Fruit fly (Drosophila melanogaster): ENCODE results near the gene CG13386.

CG13386 gene

DNA sequence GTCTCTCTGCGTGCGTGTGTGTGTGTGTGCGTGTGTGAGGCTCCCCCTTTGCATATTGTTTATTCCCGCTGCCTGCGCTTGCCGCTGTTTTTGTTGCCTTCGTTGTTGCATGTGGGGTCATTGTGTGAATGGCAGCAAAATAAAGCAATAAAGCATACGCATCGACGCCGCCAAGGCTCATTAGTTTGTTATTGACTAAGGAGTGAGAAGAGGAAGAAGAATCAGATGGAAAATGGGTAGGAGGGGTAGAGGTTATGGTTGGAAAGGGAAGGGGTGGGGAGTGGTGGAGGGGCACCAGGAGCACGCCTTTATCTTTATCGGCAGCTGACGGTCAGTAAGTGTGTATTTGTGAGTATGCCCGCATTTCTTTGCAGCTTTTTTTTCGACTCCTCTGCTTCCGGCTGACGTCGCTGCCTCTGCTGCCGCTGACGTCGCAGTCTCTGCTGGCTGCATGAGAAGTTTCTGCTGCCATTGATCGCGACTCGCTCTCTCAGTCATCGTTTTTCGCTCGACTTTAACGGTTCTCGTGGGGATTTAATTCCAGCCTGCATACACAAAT is 20.6 kb downstream of the CG13386 start (continued):
- TF ChIP-seq Gug (GFP tag; IDR thresholded peaks at IDR 0.05) (no peak), topi (GFP tag; optimal IDR thresholded peaks at IDR 0.05) (no peak), Smox (GFP tag; optimal IDR thresholded peaks at IDR 0.05) (no peak), Ets21C (GFP tag; optimal IDR thresholded peaks at IDR 0.05) (no peak), lz (GFP tag; optimal IDR thresholded peaks at IDR 0.05) (no peak), CG10669 (GFP tag; optimal IDR thresholded peaks at IDR 0.05) (no peak), Sox14 (GFP tag; optimal IDR thresholded peaks at IDR 0.05) (peak; percentile 18), dsx (GFP tag; optimal IDR thresholded peaks at IDR 0.05; ENCODE audit: poor library complexity, severe bottlenecking) (peak; percentile 50), CG8119 (GFP tag; IDR thresholded peaks at IDR 0.05) (no peak), dac (GFP tag; optimal IDR thresholded peaks at IDR 0.05) (no peak), CG9139 (GFP tag; optimal IDR thresholded peaks at IDR 0.05) (peak; percentile 8), CG1621 (tag; optimal IDR thresholded peaks at IDR 0.05) (peak; percentile 23), ss (GFP tag; optimal IDR thresholded peaks at IDR 0.05) (peak; percentile 75 to 77), acj6 (GFP tag; optimal IDR thresholded peaks at IDR 0.05) (no peak), spab (GFP tag; optimal IDR thresholded peaks at IDR 0.05) (no peak), vri (GFP tag; optimal IDR thresholded peaks at IDR 0.05) (peak; percentile 2), cyc (GFP tag; optimal IDR thresholded peaks at IDR 0.05) (no peak), CG6792 (GFP tag; optimal IDR thresholded peaks at IDR 0.05) (no peak), net (GFP tag; optimal IDR thresholded peaks at IDR 0.05) (no peak), CG6276 (GFP tag; optimal IDR thresholded peaks at IDR 0.05) (no peak), achi (GFP tag; optimal IDR thresholded peaks at IDR 0.05) (peak; percentile 10), Sox15 (GFP tag; optimal IDR thresholded peaks at IDR 0.05) (no peak)

DNA sequence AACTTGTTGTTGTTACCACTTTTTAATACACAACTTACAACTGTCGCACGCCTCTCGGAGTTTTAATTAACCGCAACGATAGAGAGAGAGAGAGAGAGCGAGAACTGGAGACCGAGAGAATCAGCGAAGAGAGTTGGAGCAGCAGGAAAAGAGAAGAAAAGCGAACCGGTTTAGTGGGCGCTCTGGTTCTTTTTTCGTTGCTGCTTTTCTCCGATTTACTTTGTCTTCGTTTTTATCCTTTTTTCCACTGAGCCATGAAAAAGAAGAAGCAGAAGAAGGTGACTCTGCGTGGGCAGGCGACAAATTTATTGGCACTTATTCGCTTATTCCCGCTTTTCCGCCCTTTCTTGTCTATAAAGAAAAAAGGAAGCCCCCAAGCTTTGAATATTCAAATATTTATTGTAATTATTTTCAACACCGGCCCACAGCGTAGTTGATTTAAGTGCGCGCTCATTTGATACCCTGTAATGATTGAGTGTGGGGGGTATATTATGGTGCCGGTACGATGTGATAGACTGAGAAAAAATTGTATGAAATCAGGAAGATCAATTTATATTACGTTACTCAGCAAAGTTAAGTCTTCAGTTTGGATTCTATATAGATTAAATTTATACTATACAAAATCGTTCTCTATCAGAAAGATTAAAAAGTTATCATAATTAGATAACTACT is 21.6 kb downstream of the CG13386 start:
- TF ChIP-seq OdsH (GFP tag; optimal IDR thresholded peaks at IDR 0.05): peak; percentile 44
- TF ChIP-seq Lpt (GFP tag; optimal IDR thresholded peaks at IDR 0.05): peak; percentile 6
- TF ChIP-seq CG8632 (GFP tag; optimal IDR thresholded peaks at IDR 0.05): peak; percentile 29
- peak; percentile 23 for TF ChIP-seq Smox (GFP tag; optimal IDR thresholded peaks at IDR 0.05)
- peak; percentile 40 for TF ChIP-seq spab (GFP tag; optimal IDR thresholded peaks at IDR 0.05)
- TF ChIP-seq Sox102F (GFP tag; optimal IDR thresholded peaks at IDR 0.05): no peak
- TF ChIP-seq CG6808 (GFP tag; optimal IDR thresholded peaks at IDR 0.05): peak; percentile 75
- TF ChIP-seq fd59A (GFP tag; optimal IDR thresholded peaks at IDR 0.05): peak; percentile 9
- TF ChIP-seq dsx (GFP tag; optimal IDR thresholded peaks at IDR 0.05; ENCODE audit: poor library complexity, severe bottlenecking): peak; percentile 72
- no peak for TF ChIP-seq Hr39 (GFP tag; optimal IDR thresholded peaks at IDR 0.05)
- peak; percentile 37 for TF ChIP-seq Ets96B (tag; optimal IDR thresholded peaks at IDR 0.05)
- no peak for TF ChIP-seq salr (GFP tag; optimal IDR thresholded peaks at IDR 0.05)
- TF ChIP-seq acj6 (GFP tag; optimal IDR thresholded peaks at IDR 0.05): peak; percentile 14
- peak; percentile 17 for TF ChIP-seq pdm3 (GFP tag; optimal IDR thresholded peaks at IDR 0.05)
- peak; percentile 54 for TF ChIP-seq CG10631 (GFP tag; optimal IDR thresholded peaks at IDR 0.05)
- TF ChIP-seq svp (GFP tag): peak; percentile 72
- TF ChIP-seq cyc (GFP tag; optimal IDR thresholded peaks at IDR 0.05): no peak
- peak; percentile 35 for TF ChIP-seq Hr4 (GFP tag; optimal IDR thresholded peaks at IDR 0.05)
- TF ChIP-seq Sox14 (GFP tag; optimal IDR thresholded peaks at IDR 0.05): peak; percentile 7
- TF ChIP-seq CG9139 (GFP tag; optimal IDR thresholded peaks at IDR 0.05): peak; percentile 67
- peak; percentile 9 for TF ChIP-seq CG3919 (GFP tag; optimal IDR thresholded peaks at IDR 0.05)
- TF ChIP-seq CG31627 (GFP tag; optimal IDR thresholded peaks at IDR 0.05): peak; percentile 2
- TF ChIP-seq CG11762 (GFP tag; optimal IDR thresholded peaks at IDR 0.05; ENCODE audit: insufficient read depth): no peak
- TF ChIP-seq lz (GFP tag; optimal IDR thresholded peaks at IDR 0.05): no peak
- peak; percentile 15 for TF ChIP-seq Eip75B (GFP tag; optimal IDR thresholded peaks at IDR 0.05)
- peak; percentile 75 to 82 for TF ChIP-seq ss (GFP tag; optimal IDR thresholded peaks at IDR 0.05)
- TF ChIP-seq CG3032 (tag; optimal IDR thresholded peaks at IDR 0.05): peak; percentile 27
- peak; percentile 7 for TF ChIP-seq achi (GFP tag; optimal IDR thresholded peaks at IDR 0.05)
- TF ChIP-seq CG6276 (GFP tag; optimal IDR thresholded peaks at IDR 0.05): no peak
- TF ChIP-seq CG10669 (GFP tag; optimal IDR thresholded peaks at IDR 0.05): peak; percentile 22
- no peak for TF ChIP-seq Sox15 (GFP tag; optimal IDR thresholded peaks at IDR 0.05)
- TF ChIP-seq eg (GFP tag; IDR thresholded peaks at IDR 0.05): peak; percentile 7; the same call in 1 of the 3 replicates
- peak; percentile 72; the same call in 2 of the 3 replicates for TF ChIP-seq CG6163 (GFP tag; IDR thresholded peaks at IDR 0.05)
- peak; percentile 11 for TF ChIP-seq Met (GFP tag; optimal IDR thresholded peaks at IDR 0.05)
- TF ChIP-seq CG15336 (GFP tag; IDR thresholded peaks at IDR 0.05): peak; percentile 32; the same call in 1 of the 2 replicates
- peak; percentile 67 for TF ChIP-seq Eip78C (GFP tag)
- TF ChIP-seq CG1621 (tag; optimal IDR thresholded peaks at IDR 0.05): peak; percentile 46
- TF ChIP-seq CG32006 (GFP tag; optimal IDR thresholded peaks at IDR 0.05): peak; percentile 63
